Worm (Caenorhabditis elegans) whole organism, midembryonic: Measurements from ENCODE around the gene M03F8.1.

Experiments
- T22C8.4 ChIP-seq: fragments of 200-800 bp; sonication (Bioruptor generic); IDR thresholded peaks from 2 replicates; pipeline ENCODE4 v1.3.6; 2022; ENCODE audit warnings: missing genetic modification characterization, missing compliant biosample characterization
- cog-1 ChIP-seq: sonication (generic microtip); optimal IDR thresholded peaks from 2 replicates; lab custom pipeline; 2016; ENCODE audit warnings: missing genetic modification characterization, missing compliant biosample characterization
- flt-1 ChIP-seq: fragments of 200-800 bp; sonication (Bioruptor generic); IDR thresholded peaks from 2 replicates; pipeline ENCODE4 v1.3.6; 2022; ENCODE audit warnings: missing genetic modification characterization, missing compliant biosample characterization
- klf-2 ChIP-seq: fragments of 200-800 bp; sonication (Bioruptor generic); conservative IDR thresholded peaks from 2 replicates; pipeline ENCODE4 v1.3.6; 2022; ENCODE audit warnings: missing genetic modification reagents, missing genetic modification characterization, missing compliant biosample characterization
- med-1 ChIP-seq: sonication (generic microtip); optimal IDR thresholded peaks from 2 replicates; lab custom pipeline; 2017; ENCODE audit warnings: missing genetic modification characterization, mild to moderate bottlenecking, missing compliant biosample characterization, antibody characterized with exemption, missing genetic modification reagents; ENCODE audit not compliant: insufficient read depth
- ref-1 ChIP-seq: fragments of 200-800 bp; sonication (Bioruptor generic); conservative IDR thresholded peaks from 2 replicates; pipeline ENCODE4 v1.3.6; 2022; ENCODE audit warnings: missing genetic modification reagents, missing genetic modification characterization, missing compliant biosample characterization
- tab-1 ChIP-seq: fragments of 200-800 bp; sonication (Bioruptor generic); IDR thresholded peaks from 2 replicates; pipeline ENCODE4 v1.3.6; 2022; ENCODE audit warnings: missing genetic modification characterization, missing compliant biosample characterization
- ztf-23 ChIP-seq: fragments of 200-800 bp; sonication (Bioruptor generic); IDR thresholded peaks from 2 replicates; pipeline ENCODE4 v1.3.6; 2022; ENCODE audit warnings: missing genetic modification reagents, missing genetic modification characterization, missing compliant biosample characterization
- ztf-29 ChIP-seq: fragments of 200-800 bp; sonication (Bioruptor generic); IDR thresholded peaks from 2 replicates; pipeline ENCODE4 v1.3.6; 2022; ENCODE audit warnings: missing genetic modification reagents, missing genetic modification characterization, missing compliant biosample characterization

M03F8.1 gene

ce11 chrV:5955627-5956026, 4.4 kb downstream of the M03F8.1 start:
- no peak for TF ChIP-seq cog-1
- no peak for TF ChIP-seq flt-1 (GFP tag; lab: Robert Waterston, UW)
- no peak for TF ChIP-seq tab-1 (GFP tag; lab: Robert Waterston, UW)
- TF ChIP-seq ztf-29 (GFP tag; lab: Robert Waterston, UW) = no peak
- TF ChIP-seq klf-2 (GFP tag; lab: Robert Waterston, UW) = no peak
- TF ChIP-seq med-1 (GFP tag; lab: Kevin White, UChicago) = no peak
- TF ChIP-seq ztf-23 (GFP tag; lab: Robert Waterston, UW) = no peak
- TF ChIP-seq T22C8.4 (GFP tag; lab: Robert Waterston, UW) = no peak
- no peak for TF ChIP-seq ref-1 (GFP tag; lab: Robert Waterston, UW)

DNA sequence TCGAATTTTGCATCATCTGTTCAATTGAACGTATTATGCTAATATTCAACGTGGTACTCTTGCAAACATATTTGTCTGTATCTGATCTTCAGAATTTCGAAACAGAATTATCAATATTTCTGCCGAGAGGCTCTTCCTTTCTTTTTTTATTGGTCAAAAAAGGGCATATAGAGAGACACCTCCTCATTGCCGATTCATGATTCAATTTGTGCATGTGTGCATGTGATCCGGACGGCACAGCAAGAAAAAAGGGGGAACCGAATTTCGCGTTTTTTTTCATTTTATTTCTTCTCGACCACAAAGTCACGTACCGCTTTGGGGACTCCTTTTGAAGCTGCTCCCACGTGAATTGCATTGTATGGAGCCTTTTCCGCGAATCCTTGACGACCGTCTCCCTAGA, 10.3 kb downstream of the M03F8.1 start, which contains the start of gene mcp-1:
TSS of gene mcp-1 (plus strand) at position 292 of the 400 bp plus-strand sequence.
- no peak for TF ChIP-seq med-1 (GFP tag; lab: Kevin White, UChicago)
- no peak for TF ChIP-seq cog-1
- TF ChIP-seq klf-2 (GFP tag; lab: Robert Waterston, UW) = no peak
- no peak for TF ChIP-seq ref-1 (GFP tag; lab: Robert Waterston, UW)
- TF ChIP-seq ztf-23 (GFP tag; lab: Robert Waterston, UW) = no peak
- TF ChIP-seq flt-1 (GFP tag; lab: Robert Waterston, UW) = no peak
- TF ChIP-seq tab-1 (GFP tag; lab: Robert Waterston, UW) = no peak
- TF ChIP-seq ztf-29 (GFP tag; lab: Robert Waterston, UW) = no peak
- TF ChIP-seq T22C8.4 (GFP tag; lab: Robert Waterston, UW) = no peak

DNA sequence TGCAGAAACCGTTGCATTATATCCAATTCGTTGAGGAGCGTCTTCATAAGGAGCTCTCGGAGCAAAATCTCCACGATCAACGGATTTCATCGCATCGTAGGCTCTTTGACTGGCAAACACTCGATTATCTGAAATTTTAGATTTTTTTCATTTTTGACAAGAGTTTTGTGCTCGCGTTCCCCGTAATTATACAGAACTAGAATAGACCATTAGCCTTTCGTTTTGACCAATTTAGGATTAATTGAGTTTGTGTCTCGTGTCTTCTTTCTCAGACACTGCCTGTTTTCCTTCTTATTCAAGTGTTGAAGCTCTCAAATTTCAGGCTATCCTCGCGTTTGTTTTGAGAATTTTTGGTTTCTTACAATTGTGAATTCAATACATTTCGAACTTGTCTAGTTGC, 11.9 kb downstream of the M03F8.1 start:
- TF ChIP-seq T22C8.4 (GFP tag; lab: Robert Waterston, UW) (no peak), cog-1 (no peak), tab-1 (GFP tag; lab: Robert Waterston, UW) (no peak), flt-1 (GFP tag; lab: Robert Waterston, UW) (no peak), klf-2 (GFP tag; lab: Robert Waterston, UW) (no peak), ztf-23 (GFP tag; lab: Robert Waterston, UW) (no peak), ztf-29 (GFP tag; lab: Robert Waterston, UW) (no peak), med-1 (GFP tag; lab: Kevin White, UChicago) (no peak), ref-1 (GFP tag; lab: Robert Waterston, UW) (no peak)

DNA sequence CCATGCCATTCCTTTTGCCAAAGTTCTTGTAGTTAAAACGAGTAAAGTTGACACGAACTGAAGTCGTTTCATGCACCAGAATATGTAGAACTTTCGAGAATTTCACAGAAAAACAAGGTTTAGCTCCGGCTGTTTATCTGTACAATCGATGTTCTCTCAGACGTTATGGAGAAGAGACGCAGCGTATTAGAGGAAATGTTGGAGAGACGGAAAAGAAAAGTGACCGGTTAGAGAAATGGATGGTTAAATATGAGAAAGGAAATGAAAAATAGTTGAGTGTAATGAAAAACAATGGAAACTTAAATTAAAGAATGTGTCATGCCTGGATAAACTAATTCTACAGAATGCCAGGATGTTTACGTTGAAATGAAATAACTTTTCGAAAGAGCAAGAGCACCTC, 12.5 kb downstream of the M03F8.1 start, which contains the start of gene pcm-1:
TSS of gene pcm-1 (minus strand) at position 187 of the 400 bp plus-strand sequence.
- TF ChIP-seq T22C8.4 (GFP tag; lab: Robert Waterston, UW) (no peak), med-1 (GFP tag; lab: Kevin White, UChicago) (no peak), ztf-29 (GFP tag; lab: Robert Waterston, UW) (no peak), cog-1 (no peak), ref-1 (GFP tag; lab: Robert Waterston, UW) (no peak), tab-1 (GFP tag; lab: Robert Waterston, UW) (no peak), klf-2 (GFP tag; lab: Robert Waterston, UW) (no peak), ztf-23 (GFP tag; lab: Robert Waterston, UW) (no peak), flt-1 (GFP tag; lab: Robert Waterston, UW) (no peak)

- no peak for TF ChIP-seq klf-2 (GFP tag; lab: Robert Waterston, UW)
- no peak for TF ChIP-seq ref-1 (GFP tag; lab: Robert Waterston, UW)
- no peak for TF ChIP-seq flt-1 (GFP tag; lab: Robert Waterston, UW)
Measured at ce11 chrV:5964658-5965178, 13.5 kb downstream of the M03F8.1 start.

ce11 chrV:5972582-5972981, 21.3 kb downstream of the M03F8.1 start:
- no peak for TF ChIP-seq flt-1 (GFP tag; lab: Robert Waterston, UW)
- TF ChIP-seq klf-2 (GFP tag; lab: Robert Waterston, UW) = no peak
- TF ChIP-seq T22C8.4 (GFP tag; lab: Robert Waterston, UW) = no peak
- TF ChIP-seq ztf-23 (GFP tag; lab: Robert Waterston, UW) = no peak
- TF ChIP-seq med-1 (GFP tag; lab: Kevin White, UChicago) = no peak
- TF ChIP-seq cog-1 = no peak
- no peak for TF ChIP-seq tab-1 (GFP tag; lab: Robert Waterston, UW)
- no peak for TF ChIP-seq ztf-29 (GFP tag; lab: Robert Waterston, UW)
- TF ChIP-seq ref-1 (GFP tag; lab: Robert Waterston, UW) = no peak

ce11 chrV:5973713-5974112, 22.5 kb downstream of the M03F8.1 start:
- no peak for TF ChIP-seq tab-1 (GFP tag; lab: Robert Waterston, UW)
- no peak for TF ChIP-seq ztf-29 (GFP tag; lab: Robert Waterston, UW)
- no peak for TF ChIP-seq ztf-23 (GFP tag; lab: Robert Waterston, UW)
- TF ChIP-seq ref-1 (GFP tag; lab: Robert Waterston, UW) = no peak
- TF ChIP-seq cog-1 = no peak
- TF ChIP-seq klf-2 (GFP tag; lab: Robert Waterston, UW) = no peak
- no peak for TF ChIP-seq med-1 (GFP tag; lab: Kevin White, UChicago)
- no peak for TF ChIP-seq flt-1 (GFP tag; lab: Robert Waterston, UW)
- TF ChIP-seq T22C8.4 (GFP tag; lab: Robert Waterston, UW) = no peak

ce11 chrV:5975724-5976123, 24.5 kb downstream of the M03F8.1 start, which contains the start of gene acy-2:
TSS of gene acy-2 (plus strand) at chrV:5976024.
- TF ChIP-seq cog-1 (no peak), T22C8.4 (GFP tag; lab: Robert Waterston, UW) (no peak), ztf-29 (GFP tag; lab: Robert Waterston, UW) (no peak), ztf-23 (GFP tag; lab: Robert Waterston, UW) (no peak), klf-2 (GFP tag; lab: Robert Waterston, UW) (no peak), flt-1 (GFP tag; lab: Robert Waterston, UW) (no peak)

DNA sequence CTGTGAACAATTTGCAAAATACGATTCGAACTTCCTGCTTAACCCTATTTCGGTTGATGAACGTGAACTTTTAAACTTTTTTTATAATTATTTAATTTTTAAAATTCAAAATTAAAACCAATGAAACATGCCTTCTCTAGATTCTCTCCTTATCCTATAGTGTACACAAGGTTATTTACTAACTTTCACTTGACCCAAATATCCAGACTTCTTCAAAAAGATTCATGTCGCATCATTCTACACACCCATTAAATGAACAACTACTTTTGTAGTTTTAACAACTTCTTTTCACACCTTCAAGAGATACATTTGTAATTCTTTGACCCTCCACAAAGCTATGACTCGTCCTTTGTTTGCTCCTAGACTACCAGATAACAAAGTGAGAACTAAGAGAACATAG, 31.5 kb downstream of the M03F8.1 start:
- no peak for TF ChIP-seq klf-2 (GFP tag; lab: Robert Waterston, UW)
- TF ChIP-seq tab-1 (GFP tag; lab: Robert Waterston, UW) = no peak
- no peak for TF ChIP-seq flt-1 (GFP tag; lab: Robert Waterston, UW)
- no peak for TF ChIP-seq ztf-23 (GFP tag; lab: Robert Waterston, UW)
- no peak for TF ChIP-seq ztf-29 (GFP tag; lab: Robert Waterston, UW)
- no peak for TF ChIP-seq cog-1
